Worm (Caenorhabditis elegans) whole organism, L1 larva: Measurements from ENCODE around the gene C02F12.5.
A peak's percentile ranks its signal among the peaks of the same experiment; 100 is the strongest.

Experiments
- C04F5.9 ChIP-seq: sonication (generic microtip); optimal IDR thresholded peaks from 2 replicates; lab custom pipeline; 2016; ENCODE audit warnings: missing genetic modification characterization, missing compliant biosample characterization
- C16A3.4 ChIP-seq: fragments of 150-350 bp; optimal IDR thresholded peaks from 2 replicates; lab custom pipeline; 2014; ENCODE audit warnings: missing biosample characterization, missing genetic modification characterization
- aha-1 ChIP-seq: fragments of 150-350 bp; optimal IDR thresholded peaks from 2 replicates; lab custom pipeline; 2014; ENCODE audit warnings: missing biosample characterization, missing genetic modification characterization
- ama-1 ChIP-seq: fragments of 150-350 bp; optimal IDR thresholded peaks from 2 replicates; lab custom pipeline; 2014
- blmp-1 ChIP-seq: fragments of 150-350 bp; optimal IDR thresholded peaks from 2 replicates; lab custom pipeline; 2014; ENCODE audit warnings: missing biosample characterization, missing genetic modification characterization
- ceh-63 ChIP-seq: fragments of 200-800 bp; sonication (Bioruptor generic); optimal IDR thresholded peaks from 2 replicates; lab custom pipeline; 2018; ENCODE audit warnings: mild to moderate bottlenecking, missing genetic modification characterization, missing compliant biosample characterization
- ces-1 ChIP-seq: fragments of 150-350 bp; optimal IDR thresholded peaks from 2 replicates; lab custom pipeline; 2014; ENCODE audit warnings: missing biosample characterization, missing genetic modification reagents, missing genetic modification characterization
- dsc-1 ChIP-seq: sonication (generic microtip); optimal IDR thresholded peaks from 2 replicates; lab custom pipeline; 2016; ENCODE audit warnings: mild to moderate bottlenecking, missing genetic modification characterization, missing compliant biosample characterization
- efl-1 ChIP-seq, 4 experiments: fragments of 150-350 bp; optimal IDR thresholded peaks in 3 of 4; peaks in 1 of 4; 1 replicate in 1 of 4; 2 replicates in 3 of 4; lab custom pipeline; 2014; ENCODE audit warnings: missing biosample characterization in 2 of 4, missing genetic modification characterization in 2 of 4, missing genetic modification reagents in 2 of 4
- efl-3 ChIP-seq: fragments of 200-800 bp; sonication (Bioruptor generic); optimal IDR thresholded peaks from 2 replicates; lab custom pipeline; 2018; ENCODE audit warnings: mild to moderate bottlenecking, missing genetic modification characterization, missing compliant biosample characterization
- egl-13 ChIP-seq: sonication (generic microtip); optimal IDR thresholded peaks from 2 replicates; lab custom pipeline; 2016; ENCODE audit warnings: missing genotype, missing genetic modification reagents, missing genetic modification characterization, missing compliant biosample characterization
- elt-2 ChIP-seq: sonication (generic microtip); optimal IDR thresholded peaks from 2 replicates; lab custom pipeline; 2016; ENCODE audit warnings: missing genetic modification characterization, mild to moderate bottlenecking, inconsistent platforms, missing compliant biosample characterization, missing genetic modification reagents
- fkh-4 ChIP-seq: sonication (generic microtip); optimal IDR thresholded peaks from 2 replicates; lab custom pipeline; 2016; ENCODE audit warnings: missing compliant biosample characterization, missing genetic modification characterization, borderline replicate concordance
- fos-1 ChIP-seq: fragments of 150-350 bp; optimal IDR thresholded peaks from 2 replicates; lab custom pipeline; 2014; ENCODE audit warnings: missing biosample characterization, missing genetic modification characterization
- hlh-17 ChIP-seq: fragments of 200-800 bp; sonication (Bioruptor generic); optimal IDR thresholded peaks from 2 replicates; lab custom pipeline; 2018; ENCODE audit warnings: missing genetic modification characterization, mild to moderate bottlenecking, missing compliant biosample characterization, moderate library complexity, borderline replicate concordance
- hlh-4 ChIP-seq: sonication (generic microtip); optimal IDR thresholded peaks from 2 replicates; lab custom pipeline; 2016; ENCODE audit warnings: mild to moderate bottlenecking, missing genetic modification characterization, missing compliant biosample characterization
- hpl-2 ChIP-seq: fragments of 150-350 bp; optimal IDR thresholded peaks from 2 replicates; lab custom pipeline; 2014; ENCODE audit warnings: missing biosample characterization, missing genetic modification reagents, missing genetic modification characterization
- isw-1 ChIP-seq: fragments of 200-800 bp; sonication (Bioruptor generic); IDR thresholded peaks from 2 replicates; pipeline ENCODE4 v1.3.6; 2022; ENCODE audit warnings: missing genetic modification characterization, missing compliant biosample characterization
- lin-14 ChIP-seq: fragments of 200-800 bp; sonication (Bioruptor generic); optimal IDR thresholded peaks from 2 replicates; lab custom pipeline; 2018; ENCODE audit warnings: mild to moderate bottlenecking, missing genetic modification characterization, moderate library complexity, missing compliant biosample characterization
- lin-15B ChIP-seq: fragments of 150-350 bp; sonication (generic microtip); optimal IDR thresholded peaks from 3 replicates; lab custom pipeline; 2014; ENCODE audit warnings: missing biosample characterization, missing genetic modification characterization
- lin-39 ChIP-seq: fragments of 150-350 bp; optimal IDR thresholded peaks from 2 replicates; lab custom pipeline; 2014; ENCODE audit warnings: missing biosample characterization, missing genetic modification reagents, missing genetic modification characterization
- lir-3 ChIP-seq: sonication (generic microtip); optimal IDR thresholded peaks from 2 replicates; lab custom pipeline; 2016; ENCODE audit warnings: mild to moderate bottlenecking, missing genetic modification characterization, moderate library complexity, missing compliant biosample characterization; ENCODE audit not compliant: poor library complexity
- lsy-2 ChIP-seq, 2 experiments: fragments of 150-350 bp; optimal IDR thresholded peaks; 2 replicates each; lab custom pipeline; 2014; ENCODE audit warnings: missing biosample characterization in 2 of 2, missing genetic modification characterization in 2 of 2
- mef-2 ChIP-seq: fragments of 150-350 bp; optimal IDR thresholded peaks from 2 replicates; lab custom pipeline; 2014; ENCODE audit warnings: missing biosample characterization, missing genetic modification characterization
- nhr-12 ChIP-seq: sonication (generic microtip); optimal IDR thresholded peaks from 2 replicates; lab custom pipeline; 2017; ENCODE audit warnings: missing biosample characterization, missing genetic modification characterization
- nhr-71 ChIP-seq: sonication (generic microtip); optimal IDR thresholded peaks from 2 replicates; lab custom pipeline; 2016; ENCODE audit warnings: mild to moderate bottlenecking, missing genetic modification characterization, moderate library complexity, missing compliant biosample characterization
- nhr-77 ChIP-seq: fragments of 150-350 bp; optimal IDR thresholded peaks from 2 replicates; lab custom pipeline; 2014; ENCODE audit warnings: missing biosample characterization, missing genetic modification characterization
- nhr-85 ChIP-seq: sonication (generic microtip); peaks from one replicate; lab custom pipeline; 2016; ENCODE audit warnings: missing genetic modification characterization, inconsistent platforms, missing compliant biosample characterization
- pqm-1 ChIP-seq: sonication (generic microtip); optimal IDR thresholded peaks from 3 replicates; lab custom pipeline; 2017; ENCODE audit warnings: missing biosample characterization, missing genetic modification characterization
- rnt-1 ChIP-seq: sonication (generic microtip); optimal IDR thresholded peaks from 2 replicates; lab custom pipeline; 2016; ENCODE audit warnings: mild to moderate bottlenecking, missing genetic modification characterization, moderate library complexity, missing compliant biosample characterization
- skn-1 ChIP-seq: fragments of 150-350 bp; optimal IDR thresholded peaks from 2 replicates; lab custom pipeline; 2014; ENCODE audit warnings: missing biosample characterization, missing genetic modification characterization
- sptf-1 ChIP-seq: fragments of 150-350 bp; optimal IDR thresholded peaks from 2 replicates; lab custom pipeline; 2014; ENCODE audit warnings: missing biosample characterization, missing genetic modification characterization
- swsn-7 ChIP-seq: sonication (generic microtip); optimal IDR thresholded peaks from 2 replicates; lab custom pipeline; 2016; ENCODE audit warnings: missing genetic modification characterization, missing compliant biosample characterization
- tbx-2 ChIP-seq: sonication (generic microtip); optimal IDR thresholded peaks from 2 replicates; lab custom pipeline; 2016; ENCODE audit warnings: missing genetic modification characterization, missing compliant biosample characterization
- tlp-1 ChIP-seq: fragments of 150-350 bp; optimal IDR thresholded peaks from 2 replicates; lab custom pipeline; 2014; ENCODE audit warnings: missing biosample characterization, missing genetic modification characterization
- unc-130 ChIP-seq: fragments of 150-350 bp; optimal IDR thresholded peaks from 2 replicates; lab custom pipeline; 2017; ENCODE audit warnings: missing biosample characterization, missing genetic modification characterization, inconsistent platforms
- unc-30 ChIP-seq: sonication (generic microtip); optimal IDR thresholded peaks from 2 replicates; lab custom pipeline; 2017; ENCODE audit warnings: missing biosample characterization, missing genetic modification characterization
- unc-62 ChIP-seq: fragments of 150-350 bp; optimal IDR thresholded peaks from 2 replicates; lab custom pipeline; 2014; ENCODE audit warnings: missing biosample characterization, missing genetic modification reagents, missing genetic modification characterization
- xbp-1 ChIP-seq: sonication (generic microtip); optimal IDR thresholded peaks from 2 replicates; lab custom pipeline; 2016; ENCODE audit warnings: missing genetic modification characterization, missing compliant biosample characterization
- zag-1 ChIP-seq: fragments of 150-350 bp; optimal IDR thresholded peaks from 2 replicates; lab custom pipeline; 2014; ENCODE audit warnings: missing biosample characterization, missing genetic modification characterization
- ztf-4 ChIP-seq: fragments of 150-350 bp; optimal IDR thresholded peaks from 2 replicates; lab custom pipeline; 2014; ENCODE audit warnings: missing biosample characterization, missing genetic modification characterization

C02F12.5 gene

DNA sequence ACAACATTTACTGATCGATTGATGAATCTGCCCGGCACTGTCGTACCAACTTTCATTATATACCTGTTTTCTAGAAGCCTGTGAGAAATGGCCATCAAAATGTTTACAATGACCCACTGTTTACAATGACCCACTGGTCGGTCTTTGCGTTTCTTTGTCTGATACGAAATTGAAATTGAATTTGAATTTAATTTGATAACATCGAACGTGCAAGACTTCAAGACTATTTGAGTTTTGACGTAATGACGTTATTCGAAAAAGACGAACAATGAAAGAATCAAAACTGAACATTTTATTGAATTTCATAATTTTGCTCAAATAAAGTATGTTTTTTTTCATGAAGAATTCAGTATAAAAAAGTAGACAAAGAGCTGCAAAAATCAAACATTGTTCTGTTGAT is at the start of gene C02F12.5:
Gene C02F12.5 (minus strand): TSS at position 101 of the 400 bp plus-strand sequence.
- TF ChIP-seq nhr-12 (tag; lab: Kevin White, UChicago) (no peak), unc-30 (tag; lab: Kevin White, UChicago) (no peak), nhr-85 (peak; percentile 35), ztf-4 (no peak), lsy-2 (tag; optimal IDR thresholded peaks at IDR 0.05; lab: Kevin White, UChicago) (no peak)

- TF ChIP-seq unc-130 (no peak), lin-15B (no peak), zag-1 (no peak), mef-2 (tag; lab: Kevin White, UChicago) (no peak), fos-1 (no peak), pqm-1 (tag; lab: Kevin White, UChicago) (no peak)
Measured at ce11 chrX:3715835-3716234, 43.9 kb upstream of the C02F12.5 start.

ce11 chrX:3714797-3715196 is 42.9 kb upstream of the C02F12.5 start, which contains the start of gene C01C4.2:
Gene C01C4.2 (plus strand): TSS chrX:3715097.
- TF ChIP-seq ceh-63 (GFP tag; lab: Kevin White, UChicago), result no peak
- TF ChIP-seq swsn-7, result no peak
- TF ChIP-seq nhr-12 (tag; lab: Kevin White, UChicago), result no peak
- TF ChIP-seq egl-13 (tag; lab: Kevin White, UChicago), result no peak
- TF ChIP-seq C04F5.9, result no peak
- no peak for TF ChIP-seq unc-130
- TF ChIP-seq ces-1 (GFP tag; lab: Kevin White, UChicago), result no peak
- no peak for TF ChIP-seq efl-3
- no peak for TF ChIP-seq zag-1
- no peak for TF ChIP-seq tlp-1
- TF ChIP-seq C16A3.4 (tag; lab: Kevin White, UChicago), result no peak
- TF ChIP-seq lin-39 (tag; lab: Kevin White, UChicago), result no peak
- no peak for TF ChIP-seq efl-1 (optimal IDR thresholded peaks at IDR 0.05; lab: Kevin White, UChicago)
- no peak for TF ChIP-seq efl-1 (GFP tag; optimal IDR thresholded peaks at IDR 0.05 in 1 of 2; lab: Kevin White, UChicago)
- no peak for TF ChIP-seq nhr-71
- no peak for TF ChIP-seq lsy-2 (tag; optimal IDR thresholded peaks at IDR 0.05; lab: Kevin White, UChicago)
- no peak for TF ChIP-seq unc-62 (GFP tag; lab: Kevin White, UChicago)

ce11 chrX:3711581-3712101 is 39.7 kb upstream of the C02F12.5 start:
- TF ChIP-seq elt-2 (tag; lab: Kevin White, UChicago) (no peak), isw-1 (GFP tag; lab: Robert Waterston, UW) (no peak), sptf-1 (tag; lab: Kevin White, UChicago) (no peak), dsc-1 (tag; lab: Kevin White, UChicago) (peak; percentile 99), nhr-77 (tag; lab: Kevin White, UChicago) (no peak), xbp-1 (no peak), lin-39 (tag; lab: Kevin White, UChicago) (no peak), skn-1 (no peak), rnt-1 (tag; lab: Kevin White, UChicago) (peak; percentile 30), fkh-4 (tag; lab: Kevin White, UChicago) (peak; percentile 95), mef-2 (tag; lab: Kevin White, UChicago) (no peak), hlh-4 (no peak), nhr-71 (peak; percentile 59), hlh-17 (GFP tag; lab: Kevin White, UChicago) (no peak), tbx-2 (no peak), nhr-85 (peak; percentile 34), lin-14 (GFP tag; lab: Kevin White, UChicago) (peak; percentile 40), ama-1 (lab: Kevin White, UChicago) (no peak), lir-3 (tag; lab: Kevin White, UChicago) (no peak), blmp-1 (tag; lab: Kevin White, UChicago) (no peak), hpl-2 (GFP tag; lab: Kevin White, UChicago) (no peak), aha-1 (tag; lab: Kevin White, UChicago) (no peak), C04F5.9 (no peak)
